Worm (Caenorhabditis elegans) whole organism, L1 larva: ENCODE data around the gene ZC513.3.

Source experiments
- elt-2 ChIP-seq: sonication (generic microtip); optimal IDR thresholded peaks from 2 replicates; lab custom pipeline; 2016; ENCODE audit warnings: missing genetic modification characterization, mild to moderate bottlenecking, inconsistent platforms, missing compliant biosample characterization, missing genetic modification reagents
- mdl-1 ChIP-seq, 2 experiments: fragments of 150-350 bp; optimal IDR thresholded peaks; 2 replicates each; lab custom pipeline; 2014 to 2017; ENCODE audit warnings: missing biosample characterization in 2 of 2, missing genetic modification characterization in 2 of 2, inconsistent platforms in 1 of 2
- nhr-20 ChIP-seq: sonication (generic microtip); optimal IDR thresholded peaks from 2 replicates; lab custom pipeline; 2016; ENCODE audit warnings: mild to moderate bottlenecking, missing genetic modification characterization, missing compliant biosample characterization
- nhr-77 ChIP-seq: fragments of 150-350 bp; optimal IDR thresholded peaks from 2 replicates; lab custom pipeline; 2014; ENCODE audit warnings: missing biosample characterization, missing genetic modification characterization

- peak; percentile 52 for TF ChIP-seq nhr-20 (tag; lab: Kevin White, UChicago)
- no peak for TF ChIP-seq elt-2 (tag; lab: Kevin White, UChicago)
- no peak for TF ChIP-seq nhr-77
- TF ChIP-seq mdl-1 (tag; optimal IDR thresholded peaks at IDR 0.05; lab: Kevin White, UChicago): no peak
Observed at ce11 chrV:8025259-8025658, 21.5 kb upstream of the ZC513.3 start.
